Fruit fly (Drosophila melanogaster) S2 (cell line): ENCODE measurements around the gene MED10.

Source experiments
- CG8478 ChIP-seq: fragments of >200 bp; optimal IDR thresholded peaks from 2 replicates; lab custom pipeline; 2018
- CTCF ChIP-seq, 2 experiments: fragments of >200 bp; optimal IDR thresholded peaks; 2 replicates each; lab custom pipeline; 2018

Gene MED10

DNA sequence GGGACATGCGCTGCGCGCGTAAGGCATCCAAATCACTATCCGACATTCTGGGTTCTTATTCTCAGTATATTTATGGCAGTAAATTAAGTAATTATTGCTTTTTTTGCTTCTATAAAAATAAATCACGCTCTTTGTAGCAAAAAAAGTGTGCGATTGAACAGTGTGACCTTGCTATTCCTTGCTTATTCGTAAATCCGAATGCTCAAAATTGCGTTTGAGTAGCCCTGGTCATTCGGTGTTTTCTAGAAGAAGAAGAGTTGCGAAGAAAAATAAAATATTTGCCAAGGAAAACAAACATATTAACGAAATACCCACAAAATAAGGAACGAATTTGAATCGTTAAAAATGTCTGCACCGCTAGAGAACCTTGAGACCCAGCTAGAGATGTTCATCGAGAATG is at the start of gene MED10, which contains the start of gene PDCD-5:
TSS of gene MED10 (plus strand) at position 228 of the 400 bp plus-strand sequence.
TSS of gene PDCD-5 (minus strand) at position 182 of the 400 bp plus-strand sequence.
- TF ChIP-seq CTCF (optimal IDR thresholded peaks at IDR 0.05; lab: Kevin White, UChicago) (peak in 1 of 2 experiments; percentile 40), CG8478 (lab: Kevin White, UChicago) (no peak)

DNA sequence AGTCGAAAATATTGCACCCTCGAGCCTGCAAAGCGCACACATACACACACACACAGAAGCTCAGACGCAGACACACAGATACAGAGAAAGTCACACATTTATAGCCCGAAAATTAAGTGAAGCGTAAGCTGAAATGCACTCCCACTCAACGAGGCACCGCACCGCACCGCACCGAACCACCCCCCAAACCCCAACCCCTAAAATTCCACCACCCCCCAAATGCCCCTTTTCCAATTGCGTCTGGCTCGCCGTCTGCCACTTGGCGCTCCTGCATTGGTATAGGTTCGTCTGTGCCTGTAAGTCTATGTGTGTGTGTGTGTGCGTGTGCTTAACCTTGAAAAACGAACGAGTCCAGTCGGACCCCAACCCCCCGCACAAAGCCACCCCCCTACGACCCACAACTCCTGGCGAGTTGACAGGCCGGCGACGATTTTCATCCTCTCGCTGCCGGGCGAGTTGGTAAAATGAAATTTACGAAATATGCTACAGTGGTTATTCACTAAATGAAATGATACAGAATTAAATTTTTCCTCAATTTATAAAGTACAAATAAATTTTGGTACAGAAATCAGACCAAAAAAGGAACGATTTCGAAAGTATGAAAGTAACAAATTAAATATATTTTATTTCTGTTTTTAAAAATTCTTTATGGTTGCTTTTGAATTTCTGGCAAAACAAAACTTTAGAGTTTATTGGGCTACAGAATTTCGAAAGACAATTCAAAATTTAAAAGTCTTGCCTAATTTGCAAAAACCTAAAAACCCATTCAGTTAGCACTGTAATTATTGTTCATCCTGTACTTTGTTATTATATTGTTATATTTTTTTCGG is 49.0 kb upstream of the MED10 start:
- no peak for TF ChIP-seq CG8478 (lab: Kevin White, UChicago)
- TF ChIP-seq CTCF (optimal IDR thresholded peaks at IDR 0.05; lab: Kevin White, UChicago): no peak

dm6 chr3L:16183493-16183892 is 48.4 kb upstream of the MED10 start:
- TF ChIP-seq CTCF (optimal IDR thresholded peaks at IDR 0.05; lab: Kevin White, UChicago): no peak
- TF ChIP-seq CG8478 (lab: Kevin White, UChicago): no peak

dm6 chr3L:16189058-16189924 is 42.6 kb upstream of the MED10 start:
- no peak for TF ChIP-seq CTCF (optimal IDR thresholded peaks at IDR 0.05; lab: Kevin White, UChicago)
- no peak for TF ChIP-seq CG8478 (lab: Kevin White, UChicago)

DNA sequence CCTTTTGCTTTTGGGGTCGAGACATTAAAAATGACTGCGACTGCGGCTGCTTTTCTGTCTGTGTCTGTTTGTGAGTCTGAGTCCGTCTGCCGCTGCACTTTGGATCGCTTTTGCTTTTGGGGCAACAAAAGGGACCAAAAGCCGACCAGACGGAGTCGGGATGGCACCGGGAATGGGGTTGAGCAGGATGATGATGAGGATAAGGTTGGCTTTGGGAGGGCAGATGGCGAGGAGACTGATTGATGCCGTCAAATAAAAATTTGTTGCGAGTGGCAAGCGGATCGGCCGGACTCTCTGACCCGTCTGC is 42.0 kb upstream of the MED10 start:
- TF ChIP-seq CTCF (optimal IDR thresholded peaks at IDR 0.05; lab: Kevin White, UChicago) (no peak), CG8478 (lab: Kevin White, UChicago) (no peak)

dm6 chr3L:16190885-16191284 is 41.0 kb upstream of the MED10 start:
- TF ChIP-seq CTCF (optimal IDR thresholded peaks at IDR 0.05; lab: Kevin White, UChicago): no peak

DNA sequence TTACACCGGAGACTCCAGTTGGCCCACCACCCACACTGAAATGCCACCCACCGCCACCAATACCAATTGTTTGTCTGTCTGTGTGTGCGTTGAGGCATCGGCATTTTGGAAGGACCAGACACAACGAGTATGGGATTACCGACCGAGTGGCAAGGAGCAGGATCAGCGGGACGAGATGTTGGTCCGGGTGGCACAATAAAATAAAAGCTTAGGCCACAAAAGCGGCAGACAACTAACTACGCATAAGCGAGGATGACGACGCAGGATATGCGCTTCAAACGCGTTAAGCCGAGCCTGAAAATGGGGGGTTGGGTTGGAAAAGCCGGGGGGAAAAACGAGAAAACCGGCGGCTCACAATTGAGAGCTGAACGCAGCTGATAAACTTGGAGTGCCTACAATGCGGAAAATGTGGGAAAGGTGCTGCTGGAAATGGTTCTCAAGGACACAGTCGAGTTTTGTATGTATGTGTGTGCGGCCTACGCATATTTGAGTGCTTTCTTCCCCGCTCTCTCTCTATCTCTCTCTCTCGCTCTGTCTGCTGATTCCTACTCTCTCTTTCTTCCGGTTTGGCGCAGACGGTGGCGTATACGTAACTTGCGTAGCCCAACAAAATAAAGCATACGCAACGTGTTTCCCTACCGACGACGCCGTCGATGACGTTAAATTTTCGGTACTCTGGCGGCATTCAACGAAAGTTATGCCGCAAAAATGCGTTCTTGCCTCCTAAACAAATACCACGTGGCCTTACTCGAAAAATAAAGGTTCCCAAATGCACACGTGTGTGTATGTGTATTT is 39.1 kb upstream of the MED10 start:
- no peak for TF ChIP-seq CTCF (optimal IDR thresholded peaks at IDR 0.05; lab: Kevin White, UChicago)
- no peak for TF ChIP-seq CG8478 (lab: Kevin White, UChicago)

dm6 chr3L:16193851-16194709 is 37.8 kb upstream of the MED10 start:
- TF ChIP-seq CG8478 (lab: Kevin White, UChicago): no peak
- TF ChIP-seq CTCF (optimal IDR thresholded peaks at IDR 0.05; lab: Kevin White, UChicago): no peak

DNA sequence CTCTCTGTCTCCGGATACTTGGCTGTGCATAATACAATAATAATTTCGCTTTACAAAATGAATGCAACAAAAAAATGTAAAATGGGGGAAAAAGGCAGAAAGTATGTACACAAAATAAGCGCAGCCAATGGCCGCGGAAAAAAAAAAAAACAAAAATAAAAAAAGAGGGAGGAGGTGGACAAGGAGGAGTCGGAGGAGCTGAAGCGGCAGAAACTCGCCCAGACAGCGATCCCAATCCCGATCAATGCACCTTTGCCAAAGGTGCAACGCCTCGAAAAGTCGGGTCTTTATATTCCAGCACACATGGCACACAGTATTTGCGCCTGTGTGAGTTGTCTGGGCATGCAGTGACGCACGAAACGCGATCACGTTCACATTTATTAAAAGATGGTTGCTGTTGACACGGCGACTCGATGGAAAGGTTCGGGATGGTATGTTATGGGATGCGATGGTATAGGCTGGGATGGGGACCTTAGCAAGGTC is 36.4 kb upstream of the MED10 start:
- no peak for TF ChIP-seq CTCF (optimal IDR thresholded peaks at IDR 0.05; lab: Kevin White, UChicago)
- TF ChIP-seq CG8478 (lab: Kevin White, UChicago): no peak

dm6 chr3L:16196588-16197183 is 35.2 kb upstream of the MED10 start:
- TF ChIP-seq CG8478 (lab: Kevin White, UChicago) (no peak), CTCF (optimal IDR thresholded peaks at IDR 0.05; lab: Kevin White, UChicago) (no peak)

DNA sequence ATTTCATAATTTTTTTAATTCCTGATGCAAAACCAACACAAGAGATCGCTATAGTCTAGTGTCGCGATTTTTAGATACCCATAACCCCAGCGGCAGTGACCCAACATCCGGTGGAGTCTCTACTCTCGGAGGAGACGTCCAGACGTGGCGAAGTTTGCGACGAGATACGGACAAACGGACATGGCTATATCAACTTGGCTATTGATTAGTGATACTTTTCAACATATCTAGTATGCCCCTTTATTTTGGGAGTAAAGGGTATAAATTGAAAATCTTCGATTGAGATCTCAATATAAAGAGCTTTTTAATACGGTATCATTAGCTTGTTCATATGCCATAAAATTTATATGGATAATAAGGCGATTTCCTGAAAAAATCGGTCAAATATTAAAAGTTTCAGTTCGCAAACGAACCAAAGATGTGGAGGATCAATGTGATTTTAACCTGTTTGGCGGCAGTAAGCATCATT is 34.4 kb upstream of the MED10 start, which contains the start of gene CG33687:
TSS of gene CG33687 (plus strand) at position 419 of the 469 bp plus-strand sequence.
- TF ChIP-seq CG8478 (lab: Kevin White, UChicago): no peak
- no peak for TF ChIP-seq CTCF (optimal IDR thresholded peaks at IDR 0.05; lab: Kevin White, UChicago)

dm6 chr3L:16198920-16199319 is 33.0 kb upstream of the MED10 start, which contains the start of gene CG33688:
Gene CG33688 (plus strand): TSS chr3L:16199220.
- TF ChIP-seq CG8478 (lab: Kevin White, UChicago) (no peak), CTCF (optimal IDR thresholded peaks at IDR 0.05; lab: Kevin White, UChicago) (no peak)

dm6 chr3L:16199929-16200328 is 32.0 kb upstream of the MED10 start, which contains the start of gene CG33689:
Gene CG33689 (plus strand): TSS chr3L:16200229.
- TF ChIP-seq CTCF (optimal IDR thresholded peaks at IDR 0.05; lab: Kevin White, UChicago) (no peak), CG8478 (lab: Kevin White, UChicago) (no peak)
